Worm (Caenorhabditis elegans): ENCODE data around the gene F34H10.5.
A peak's percentile ranks its signal among the peaks of the same experiment; 100 is the strongest.

The F34H10.5 gene

ce11 chrX:9656772-9657171, 21.3 kb downstream of the F34H10.5 start:
- TF ChIP-seq unc-55 (GFP tag; optimal IDR thresholded peaks at IDR 0.05) (no peak), nfya-1 (tag; optimal IDR thresholded peaks at IDR 0.05) (no peak), ceh-48 (tag; optimal IDR thresholded peaks at IDR 0.05) (no peak), F13H6.1 (tag; optimal IDR thresholded peaks at IDR 0.05) (no peak), nhr-11 (tag; optimal IDR thresholded peaks at IDR 0.05) (no peak), tbx-7 (tag; optimal IDR thresholded peaks at IDR 0.05) (no peak), unc-42 (tag; optimal IDR thresholded peaks at IDR 0.05) (no peak), tbx-2 (tag; optimal IDR thresholded peaks at IDR 0.05) (no peak), unc-86 (tag; optimal IDR thresholded peaks at IDR 0.05) (no peak), elt-4 (tag; optimal IDR thresholded peaks at IDR 0.05) (no peak), dve-1 (tag; optimal IDR thresholded peaks at IDR 0.05) (no peak), rnt-1 (tag; optimal IDR thresholded peaks at IDR 0.05) (no peak), ceh-31 (tag; optimal IDR thresholded peaks at IDR 0.05) (no peak), ceh-34 (tag; optimal IDR thresholded peaks at IDR 0.05) (no peak)

DNA sequence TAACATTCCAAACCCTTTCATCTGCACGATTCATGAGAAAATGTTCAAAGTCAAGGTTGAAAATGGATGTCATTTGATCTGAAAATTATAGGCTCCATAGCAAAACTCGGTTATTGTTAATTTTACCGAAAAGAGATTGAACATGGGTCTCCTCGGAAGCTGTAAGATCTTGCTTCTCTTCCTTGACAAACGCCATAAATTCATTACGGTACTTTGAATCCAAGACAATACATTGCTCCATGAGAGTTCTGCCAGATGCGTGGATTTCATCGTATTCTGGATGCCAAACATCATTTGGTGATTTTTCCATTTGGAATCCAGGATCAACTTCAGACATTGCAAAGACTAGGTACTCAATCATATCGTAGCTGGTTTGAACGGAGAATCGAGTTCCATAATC, 30.5 kb downstream of the F34H10.5 start:
- TF ChIP-seq K02D7.2 (tag; optimal IDR thresholded peaks at IDR 0.05) = no peak
- TF ChIP-seq pag-3 (tag; optimal IDR thresholded peaks at IDR 0.05; ENCODE audit: borderline replicate concordance) = no peak
- no peak for TF ChIP-seq dmd-4 (tag; optimal IDR thresholded peaks at IDR 0.05; ENCODE audit: borderline replicate concordance)
- no peak for TF ChIP-seq fkh-6 (tag; optimal IDR thresholded peaks at IDR 0.05)
- TF ChIP-seq ceh-34 (tag; optimal IDR thresholded peaks at IDR 0.05) = no peak
- TF ChIP-seq gmeb-2 (tag; optimal IDR thresholded peaks at IDR 0.05) = no peak
- no peak for TF ChIP-seq nfya-1 (tag; optimal IDR thresholded peaks at IDR 0.05)
- TF ChIP-seq pqm-1 (tag; optimal IDR thresholded peaks at IDR 0.05) = no peak
- no peak for TF ChIP-seq ceh-31 (tag; optimal IDR thresholded peaks at IDR 0.05)
- no peak for TF ChIP-seq unc-55 (GFP tag; optimal IDR thresholded peaks at IDR 0.05)
- no peak for TF ChIP-seq ceh-48 (tag; optimal IDR thresholded peaks at IDR 0.05)

DNA sequence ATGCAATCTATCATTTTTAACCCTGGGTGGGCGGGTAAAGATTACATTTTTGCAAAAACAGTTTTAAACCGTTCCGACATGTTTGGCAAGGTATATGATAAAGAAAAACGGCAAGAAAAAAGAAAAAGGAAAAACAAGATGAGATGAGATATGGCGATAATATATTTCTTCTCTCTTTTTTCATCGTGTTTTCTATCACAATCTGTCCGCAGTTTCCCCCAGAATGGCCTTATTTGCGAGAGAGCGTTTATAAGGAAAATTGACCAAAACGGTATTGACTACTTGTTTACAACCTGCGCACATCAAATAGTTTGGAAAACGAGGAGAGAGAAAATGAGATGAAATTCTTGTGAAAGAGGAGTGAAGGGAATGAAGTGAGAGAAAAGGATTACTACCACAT, 31.9 kb downstream of the F34H10.5 start:
- TF ChIP-seq che-1 (tag; optimal IDR thresholded peaks at IDR 0.05) (no peak), pqm-1 (tag; optimal IDR thresholded peaks at IDR 0.05) (no peak), nhr-11 (tag; optimal IDR thresholded peaks at IDR 0.05) (no peak), lim-6 (tag; optimal IDR thresholded peaks at IDR 0.05) (no peak), pat-9 (tag; optimal IDR thresholded peaks at IDR 0.05) (no peak), unc-42 (tag; optimal IDR thresholded peaks at IDR 0.05) (no peak), unc-55 (GFP tag; optimal IDR thresholded peaks at IDR 0.05) (no peak), K09A11.1 (tag; optimal IDR thresholded peaks at IDR 0.05; ENCODE audit: insufficient read depth) (no peak), hlh-8 (tag; optimal IDR thresholded peaks at IDR 0.05) (no peak), nfya-1 (tag; optimal IDR thresholded peaks at IDR 0.05) (no peak), madf-2 (tag; optimal IDR thresholded peaks at IDR 0.05) (no peak), C08G9.2 (tag; optimal IDR thresholded peaks at IDR 0.05) (no peak), tbx-2 (tag; optimal IDR thresholded peaks at IDR 0.05) (no peak)

DNA sequence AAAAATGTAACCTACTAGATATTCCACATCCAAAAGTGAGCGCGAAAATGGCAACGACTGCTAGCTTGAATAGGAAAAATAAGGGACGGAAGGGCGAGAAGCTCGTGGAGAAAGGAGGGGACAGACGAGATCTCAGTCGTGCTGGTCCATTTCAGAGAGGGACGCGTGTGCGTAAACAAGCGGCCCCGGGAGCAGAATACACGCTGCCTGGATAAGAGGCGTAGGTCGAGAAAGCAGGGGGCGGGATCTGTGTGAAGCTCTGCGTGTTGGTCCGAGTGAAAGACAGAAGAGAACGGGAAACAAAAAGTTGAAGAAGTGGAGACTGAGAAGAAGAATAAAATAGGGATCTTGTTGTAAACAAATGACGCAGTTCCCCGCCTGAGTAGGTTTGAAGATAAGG, 33.1 kb downstream of the F34H10.5 start, which contains the start of gene T14B1.1:
T14B1.1 (minus strand) TSS at position 170 of the 400 bp plus-strand sequence.
- TF ChIP-seq dmd-4 (tag; optimal IDR thresholded peaks at IDR 0.05; ENCODE audit: borderline replicate concordance) (no peak), rnt-1 (tag; optimal IDR thresholded peaks at IDR 0.05) (peak; percentile 16), ceh-34 (tag; optimal IDR thresholded peaks at IDR 0.05) (peak; percentile 4), gmeb-2 (tag; optimal IDR thresholded peaks at IDR 0.05) (no peak), unc-42 (tag; optimal IDR thresholded peaks at IDR 0.05) (peak; percentile 17), ceh-31 (tag; optimal IDR thresholded peaks at IDR 0.05) (peak; percentile 55), ceh-9 (tag; optimal IDR thresholded peaks at IDR 0.05) (no peak), ref-2 (tag; optimal IDR thresholded peaks at IDR 0.05) (peak; percentile 20), ets-4 (tag; optimal IDR thresholded peaks at IDR 0.05) (no peak), syd-9 (tag; optimal IDR thresholded peaks at IDR 0.05) (peak; percentile 46), ceh-45 (GFP tag; IDR thresholded peaks at IDR 0.05) (no peak), ceh-48 (tag; optimal IDR thresholded peaks at IDR 0.05) (no peak), hlh-6 (tag; optimal IDR thresholded peaks at IDR 0.05) (peak; percentile 23), tbx-2 (tag; optimal IDR thresholded peaks at IDR 0.05) (peak; percentile 13)

DNA sequence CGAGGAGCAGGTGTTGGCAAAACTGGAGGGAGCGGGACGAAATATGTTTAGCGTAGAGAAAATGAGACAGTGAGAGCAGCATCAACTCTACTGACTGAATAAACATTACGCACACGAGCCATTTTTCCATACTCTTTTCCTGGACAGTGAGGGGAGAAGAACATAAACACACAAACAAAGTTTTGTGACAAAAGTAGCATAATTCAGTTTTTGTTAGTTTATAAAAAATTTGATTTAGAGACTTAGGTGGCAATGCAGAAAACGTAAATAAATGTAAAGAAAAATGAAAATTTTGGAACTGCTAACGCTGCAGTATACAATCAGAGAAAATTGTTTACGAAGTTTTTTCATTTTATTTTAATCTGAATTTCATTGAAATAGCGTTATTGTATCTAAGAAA, 37.8 kb downstream of the F34H10.5 start:
- no peak for TF ChIP-seq hlh-15 (tag; optimal IDR thresholded peaks at IDR 0.05)
- no peak for TF ChIP-seq ets-4 (tag; optimal IDR thresholded peaks at IDR 0.05)
- no peak for TF ChIP-seq hlh-8 (tag; optimal IDR thresholded peaks at IDR 0.05)
- TF ChIP-seq mec-3 (tag; optimal IDR thresholded peaks at IDR 0.05; ENCODE audit: borderline replicate concordance) = no peak
- TF ChIP-seq hlh-30 (tag; optimal IDR thresholded peaks at IDR 0.05; ENCODE audit: insufficient read depth) = no peak
- no peak for TF ChIP-seq ref-2 (tag; optimal IDR thresholded peaks at IDR 0.05)
- no peak for TF ChIP-seq hlh-6 (tag; optimal IDR thresholded peaks at IDR 0.05)
- no peak for TF ChIP-seq zip-5 (tag; optimal IDR thresholded peaks at IDR 0.05)
- TF ChIP-seq madf-2 (tag; optimal IDR thresholded peaks at IDR 0.05) = no peak
- TF ChIP-seq ceh-31 (tag; optimal IDR thresholded peaks at IDR 0.05) = no peak
- TF ChIP-seq pha-4 (tag; optimal IDR thresholded peaks at IDR 0.05) = no peak
- TF ChIP-seq unc-42 (tag; optimal IDR thresholded peaks at IDR 0.05) = no peak
- TF ChIP-seq ttx-3 (tag; optimal IDR thresholded peaks at IDR 0.05) = no peak
- no peak for TF ChIP-seq pros-1 (tag; optimal IDR thresholded peaks at IDR 0.05)

All from whole organism, late embryonic.